Worm (Caenorhabditis elegans) whole organism, L1 larva: ENCODE data around the gene E02H1.6.
A peak's percentile ranks its signal among the peaks of the same experiment; 100 is the strongest.

Source experiments
- aly-2 ChIP-seq: fragments of 150-350 bp; optimal IDR thresholded peaks from 2 replicates; lab custom pipeline; 2014; ENCODE audit warnings: missing biosample characterization, missing genetic modification characterization
- ceh-90 ChIP-seq: sonication (generic microtip); optimal IDR thresholded peaks from 2 replicates; lab custom pipeline; 2016; ENCODE audit warnings: missing genetic modification characterization, missing compliant biosample characterization
- fkh-8 ChIP-seq: sonication (generic microtip); optimal IDR thresholded peaks from 2 replicates; lab custom pipeline; 2016; ENCODE audit warnings: mild to moderate bottlenecking, missing genetic modification characterization, missing compliant biosample characterization
- fos-1 ChIP-seq: fragments of 150-350 bp; optimal IDR thresholded peaks from 2 replicates; lab custom pipeline; 2014; ENCODE audit warnings: missing biosample characterization, missing genetic modification characterization
- nhr-12 ChIP-seq: sonication (generic microtip); optimal IDR thresholded peaks from 2 replicates; lab custom pipeline; 2017; ENCODE audit warnings: missing biosample characterization, missing genetic modification characterization
- rnt-1 ChIP-seq: sonication (generic microtip); optimal IDR thresholded peaks from 2 replicates; lab custom pipeline; 2016; ENCODE audit warnings: mild to moderate bottlenecking, missing genetic modification characterization, moderate library complexity, missing compliant biosample characterization

- peak; percentile 74 for TF ChIP-seq rnt-1 (tag; lab: Kevin White, UChicago)
- TF ChIP-seq fkh-8 = peak; percentile 23
- TF ChIP-seq ceh-90 (tag; lab: Kevin White, UChicago) = no peak
- TF ChIP-seq nhr-12 = no peak
- peak; percentile 53 for TF ChIP-seq fos-1 (tag; lab: Kevin White, UChicago)
- no peak for TF ChIP-seq aly-2 (tag; lab: Kevin White, UChicago)
Observed at ce11 chrII:9646122-9646555, 49.6 kb downstream of the E02H1.6 start.
